Fruit fly (Drosophila melanogaster) S2 (cell line): Measurements from ENCODE around the gene ato.

ENCODE experiments used
- CG8478 ChIP-seq: fragments of >200 bp; optimal IDR thresholded peaks from 2 replicates; lab custom pipeline; 2018
- CTCF ChIP-seq, 2 experiments: fragments of >200 bp; optimal IDR thresholded peaks; 2 replicates each; lab custom pipeline; 2018

- TF ChIP-seq CTCF (optimal IDR thresholded peaks at IDR 0.05; lab: Kevin White, UChicago): no peak
- no peak for TF ChIP-seq CG8478 (lab: Kevin White, UChicago)
Measured at dm6 chr3R:8284234-8284633, 6.4 kb downstream of the ato start.
